Fruit fly (Drosophila melanogaster) whole organism, embryonic: ENCODE measurements around the gene kirre.

Experiments
- ATbp ChIP-seq: fragments of 200-800 bp; sonication (Bioruptor generic); optimal IDR thresholded peaks from 2 replicates; lab custom pipeline; 2017; ENCODE audit warnings: missing biosample characterization, mild to moderate bottlenecking, missing genetic modification characterization, missing genetic modification reagents
- B-H2 ChIP-seq: fragments of 200-800 bp; sonication (Bioruptor generic); optimal IDR thresholded peaks from 2 replicates; lab custom pipeline; 2018; ENCODE audit warnings: missing biosample characterization, mild to moderate bottlenecking, missing genetic modification characterization
- CG10267 ChIP-seq: fragments of 200-800 bp; sonication (Bioruptor generic); optimal IDR thresholded peaks from 2 replicates; lab custom pipeline; 2018; ENCODE audit warnings: missing biosample characterization, mild to moderate bottlenecking, missing genetic modification characterization, moderate library complexity
- CG10979 ChIP-seq: fragments of 200-800 bp; sonication (Bioruptor generic); optimal IDR thresholded peaks from 2 replicates; lab custom pipeline; 2018; ENCODE audit warnings: missing biosample characterization, mild to moderate bottlenecking, missing genetic modification characterization, moderate library complexity
- CG12769 ChIP-seq: fragments of 200-800 bp; sonication (Bioruptor generic); optimal IDR thresholded peaks from 2 replicates; lab custom pipeline; 2019; ENCODE audit warnings: missing biosample characterization, mild to moderate bottlenecking, missing genetic modification characterization, moderate library complexity
- CG14050 ChIP-seq: fragments of 200-800 bp; sonication (Bioruptor generic); IDR thresholded peaks from 3 replicates; pipeline ENCODE4 v1.3.6; 2022; ENCODE audit warnings: missing biosample characterization, missing genetic modification characterization
- CG1647 ChIP-seq: fragments of 200-800 bp; sonication (Bioruptor generic); optimal IDR thresholded peaks from 3 replicates; lab custom pipeline; 2016; ENCODE audit warnings: missing biosample characterization, missing genetic modification characterization
- CG17385 ChIP-seq: fragments of 200-800 bp; sonication (Bioruptor generic); optimal IDR thresholded peaks from 3 replicates; lab custom pipeline; 2018; ENCODE audit warnings: missing biosample characterization, mild to moderate bottlenecking, missing genetic modification characterization
- CG1832 ChIP-seq: fragments of 200-800 bp; sonication (Bioruptor generic); optimal IDR thresholded peaks from 2 replicates; lab custom pipeline; 2017; ENCODE audit warnings: missing biosample characterization, mild to moderate bottlenecking, missing genetic modification characterization, inconsistent platforms
- CG2199 ChIP-seq: fragments of 200-800 bp; sonication (Bioruptor generic); IDR thresholded peaks from 3 replicates; pipeline ENCODE4 v1.3.6; 2022; ENCODE audit warnings: missing biosample characterization, missing genetic modification characterization
- CG30431 ChIP-seq: fragments of 200-800 bp; sonication (Bioruptor generic); optimal IDR thresholded peaks from 2 replicates; lab custom pipeline; 2017; ENCODE audit warnings: missing biosample characterization, missing genetic modification characterization
- CG33213 ChIP-seq: fragments of 200-800 bp; sonication (Bioruptor generic); optimal IDR thresholded peaks from 3 replicates; lab custom pipeline; 2016; ENCODE audit warnings: missing biosample characterization, missing genetic modification characterization
- CG34422 ChIP-seq: fragments of 200-800 bp; sonication (Bioruptor generic); IDR thresholded peaks from 3 replicates; pipeline ENCODE4 v1.3.6; 2022; ENCODE audit warnings: missing biosample characterization, missing genetic modification characterization
- CG4282 ChIP-seq: fragments of 200-800 bp; sonication (Bioruptor generic); optimal IDR thresholded peaks from 2 replicates; lab custom pipeline; 2016; ENCODE audit warnings: missing biosample characterization, missing genetic modification characterization
- CG6791 ChIP-seq: fragments of 200-800 bp; sonication (Bioruptor generic); IDR thresholded peaks from 3 replicates; pipeline ENCODE4 v1.3.6; 2022; ENCODE audit warnings: missing biosample characterization, missing genetic modification characterization; ENCODE audit not compliant: partially characterized antibody
- CG8944 ChIP-seq: fragments of 200-800 bp; sonication (Bioruptor generic); optimal IDR thresholded peaks from 3 replicates; lab custom pipeline; 2016; ENCODE audit warnings: missing biosample characterization, missing genetic modification characterization
- CG9609 ChIP-seq: fragments of 200-800 bp; sonication (Bioruptor generic); optimal IDR thresholded peaks from 3 replicates; lab custom pipeline; 2016; ENCODE audit warnings: missing biosample characterization, missing genetic modification characterization
- CrebB ChIP-seq: fragments of 200-800 bp; sonication (Bioruptor generic); optimal IDR thresholded peaks from 3 replicates; lab custom pipeline; 2018; ENCODE audit warnings: missing biosample characterization, mild to moderate bottlenecking, missing genetic modification characterization
- Dip3 ChIP-seq: fragments of 200-800 bp; sonication (Bioruptor generic); optimal IDR thresholded peaks from 3 replicates; lab custom pipeline; 2016; ENCODE audit warnings: missing biosample characterization, missing genetic modification characterization
- Hr51 ChIP-seq, 2 experiments: fragments of 200-800 bp; sonication (Bioruptor generic); optimal IDR thresholded peaks; 2 replicates in 1 of 2; 3 replicates in 1 of 2; lab custom pipeline; 2016 to 2018; ENCODE audit warnings: missing biosample characterization in 2 of 2, missing genetic modification characterization in 2 of 2, mild to moderate bottlenecking in 1 of 2, moderate library complexity in 1 of 2
- Hr78 ChIP-seq, 2 experiments: fragments of 200-800 bp in 1 of 2; fragments of >200 bp in 1 of 2; sonication (Bioruptor generic) in 1 of 2; optimal IDR thresholded peaks; 2 replicates each; lab custom pipeline; 2017 to 2019; ENCODE audit warnings: missing biosample characterization in 2 of 2, missing genetic modification characterization in 2 of 2, mild to moderate bottlenecking in 1 of 2, moderate library complexity in 1 of 2
- Kr ChIP-seq: fragments of 200-800 bp; sonication (Bioruptor generic); optimal IDR thresholded peaks from 2 replicates; lab custom pipeline; 2017; ENCODE audit warnings: missing biosample characterization, mild to moderate bottlenecking, missing genetic modification characterization
- Med ChIP-seq: fragments of 200-800 bp; sonication (Bioruptor generic); peaks from one replicate; lab custom pipeline; 2016; ENCODE audit warnings: missing biosample characterization, missing genetic modification characterization, mild to moderate bottlenecking, inconsistent platforms, moderate library complexity
- Trl ChIP-seq, 3 experiments: fragments of >200 bp in 2 of 3; fragments of 200-800 bp in 1 of 3; sonication (Bioruptor generic) in 1 of 3; optimal IDR thresholded peaks; 2 replicates in 1 of 3; 3 replicates in 2 of 3; lab custom pipeline; 2016 to 2017; ENCODE audit warnings: missing biosample characterization in 1 of 3, missing genetic modification characterization in 1 of 3
- Usf ChIP-seq: fragments of 200-800 bp; sonication (Bioruptor generic); optimal IDR thresholded peaks from 2 replicates; lab custom pipeline; 2017; ENCODE audit warnings: missing genotype, missing biosample characterization, missing genetic modification characterization
- al ChIP-seq: fragments of 200-800 bp; sonication (Bioruptor generic); IDR thresholded peaks from 2 replicates; pipeline ENCODE4 v1.3.6; 2022; ENCODE audit warnings: missing biosample characterization, missing genetic modification characterization
- bowl ChIP-seq: fragments of 200-800 bp; sonication (Bioruptor generic); IDR thresholded peaks from 2 replicates; pipeline ENCODE4 v1.3.6; 2022; ENCODE audit warnings: missing biosample characterization, missing genetic modification characterization
- en ChIP-seq: fragments of 200-800 bp; sonication (Bioruptor generic); optimal IDR thresholded peaks from 2 replicates; lab custom pipeline; 2016; ENCODE audit warnings: missing biosample characterization, missing genetic modification characterization
- fd3F ChIP-seq: fragments of 200-800 bp; sonication (Bioruptor generic); optimal IDR thresholded peaks from 2 replicates; lab custom pipeline; 2018; ENCODE audit warnings: missing biosample characterization, mild to moderate bottlenecking, missing genetic modification characterization, moderate library complexity
- fu2 ChIP-seq: fragments of 200-800 bp; sonication (Bioruptor generic); optimal IDR thresholded peaks from 2 replicates; lab custom pipeline; 2016; ENCODE audit warnings: missing biosample characterization, missing genetic modification characterization
- kni ChIP-seq: fragments of 200-800 bp; sonication (Bioruptor generic); optimal IDR thresholded peaks from 3 replicates; lab custom pipeline; 2017; ENCODE audit warnings: mild to moderate bottlenecking, missing biosample characterization, missing genetic modification reagents, missing genetic modification characterization
- oc ChIP-seq: fragments of 200-800 bp; sonication (Bioruptor generic); optimal IDR thresholded peaks from 2 replicates; lab custom pipeline; 2018; ENCODE audit warnings: missing biosample characterization, mild to moderate bottlenecking, missing genetic modification characterization, moderate library complexity
- pfk ChIP-seq: fragments of 200-800 bp; sonication (Bioruptor generic); optimal IDR thresholded peaks from 2 replicates; lab custom pipeline; 2018; ENCODE audit warnings: missing biosample characterization, mild to moderate bottlenecking, missing genetic modification characterization, moderate library complexity
- pros ChIP-seq: fragments of 200-800 bp; sonication (Bioruptor generic); optimal IDR thresholded peaks from 3 replicates; lab custom pipeline; 2019; ENCODE audit warnings: missing biosample characterization, mild to moderate bottlenecking, missing genetic modification characterization, moderate library complexity
- sens-2 ChIP-seq: fragments of 200-800 bp; sonication (Bioruptor generic); IDR thresholded peaks from 2 replicates; pipeline ENCODE4 v1.3.6; 2022; ENCODE audit warnings: missing biosample characterization, missing genetic modification characterization
- sim ChIP-seq: fragments of 200-800 bp; sonication (Bioruptor generic); IDR thresholded peaks from 2 replicates; pipeline ENCODE4 v1.3.6; 2022; ENCODE audit warnings: missing biosample characterization, missing genetic modification characterization
- slou ChIP-seq: fragments of 200-800 bp; sonication (Bioruptor generic); optimal IDR thresholded peaks from 3 replicates; lab custom pipeline; 2016; ENCODE audit warnings: missing biosample characterization, missing genetic modification characterization
- tin ChIP-seq: fragments of 200-800 bp; sonication (Bioruptor generic); optimal IDR thresholded peaks from 3 replicates; lab custom pipeline; 2016; ENCODE audit warnings: missing biosample characterization, missing genetic modification characterization
- twi ChIP-seq: fragments of 200-800 bp; optimal IDR thresholded peaks from 2 replicates; lab custom pipeline; 2019; ENCODE audit warnings: missing biosample characterization, mild to moderate bottlenecking, missing genetic modification characterization, moderate library complexity
- unpg ChIP-seq: fragments of 200-800 bp; sonication (Bioruptor generic); optimal IDR thresholded peaks from 3 replicates; lab custom pipeline; 2018; ENCODE audit warnings: missing biosample characterization, mild to moderate bottlenecking, missing genetic modification characterization, moderate library complexity

The kirre gene

dm6 chrX:3139961-3140360 lies 399.8 kb downstream of the kirre start (continued):
- TF ChIP-seq CG10979 (no peak), CG14050 (GFP tag; lab: Robert Waterston, UW) (no peak), fd3F (no peak), CG10267 (tag; lab: Kevin White, UChicago) (no peak), CG6791 (GFP tag; lab: Robert Waterston, UW) (no peak), CG9609 (GFP tag; lab: Kevin White, UChicago) (no peak), CG17385 (no peak)

- no peak for TF ChIP-seq Med (GFP tag; lab: Kevin White, UChicago)
- TF ChIP-seq Hr51 (GFP tag; optimal IDR thresholded peaks at IDR 0.05; lab: Kevin White, UChicago), result no peak
- TF ChIP-seq CG8944 (GFP tag; lab: Kevin White, UChicago), result no peak
- TF ChIP-seq sim, result no peak
- no peak for TF ChIP-seq fu2 (GFP tag; lab: Kevin White, UChicago)
- TF ChIP-seq pros, result peak; percentile 53
- no peak for TF ChIP-seq CrebB (tag; lab: Kevin White, UChicago)
- TF ChIP-seq bowl (GFP tag; lab: Robert Waterston, UW), result no peak
- TF ChIP-seq tin (GFP tag; lab: Kevin White, UChicago), result no peak
- TF ChIP-seq al (GFP tag; lab: Robert Waterston, UW), result no peak
- TF ChIP-seq unpg (GFP tag; lab: Kevin White, UChicago), result no peak
- no peak for TF ChIP-seq CG1647 (GFP tag; lab: Kevin White, UChicago)
- TF ChIP-seq CG2199 (GFP tag; lab: Robert Waterston, UW), result 0 out of 3 replicates have a peak, but pooled peaks have one; percentile 20
Measured at dm6 chrX:3140809-3141208, 400.6 kb downstream of the kirre start.

dm6 chrX:3142090-3142489 lies 401.9 kb downstream of the kirre start:
- TF ChIP-seq pros (peak; percentile 90), pfk (GFP tag; lab: Kevin White, UChicago) (no peak), CG30431 (GFP tag; lab: Kevin White, UChicago) (no peak), B-H2 (no peak), kni (GFP tag; lab: Kevin White, UChicago) (peak; percentile 24), Hr78 (GFP tag; optimal IDR thresholded peaks at IDR 0.05; lab: Kevin White, UChicago) (peak in 1 of 2 experiments; percentile 80), twi (peak; percentile 84), CG33213 (GFP tag; lab: Kevin White, UChicago) (no peak), Kr (GFP tag; lab: Kevin White, UChicago) (peak; percentile 93), CG12769 (tag; lab: Kevin White, UChicago) (no peak), Dip3 (GFP tag; lab: Kevin White, UChicago) (no peak), Usf (GFP tag; lab: Kevin White, UChicago) (no peak), CG4282 (no peak), ATbp (GFP tag; lab: Kevin White, UChicago) (no peak), oc (tag; lab: Kevin White, UChicago) (no peak), slou (GFP tag; lab: Kevin White, UChicago) (no peak), CG34422 (GFP tag; lab: Robert Waterston, UW) (no peak), sens-2 (GFP tag; lab: Robert Waterston, UW) (no peak), en (no peak), CG1832 (peak; percentile 60), Trl (optimal IDR thresholded peaks at IDR 0.05; lab: Kevin White, UChicago) (peak; percentile 3 to 66), Trl (GFP tag; optimal IDR thresholded peaks at IDR 0.05; lab: Kevin White, UChicago) (no peak)
